Worm (Caenorhabditis elegans) whole organism, early embryonic: ENCODE measurements around the gene cisd-3.1.

Experiments
- B0310.2 ChIP-seq: sonication (generic microtip); optimal IDR thresholded peaks from 2 replicates; lab custom pipeline; 2016; ENCODE audit warnings: mild to moderate bottlenecking, missing genetic modification characterization, missing compliant biosample characterization
- F13C5.2 ChIP-seq: sonication (generic microtip); optimal IDR thresholded peaks from 2 replicates; lab custom pipeline; 2017; ENCODE audit warnings: mild to moderate bottlenecking, missing genetic modification characterization, inconsistent platforms, missing compliant biosample characterization
- aly-1 ChIP-seq: sonication (generic microtip); optimal IDR thresholded peaks from 2 replicates; lab custom pipeline; 2016; ENCODE audit warnings: missing genetic modification characterization, missing compliant biosample characterization
- ama-1 ChIP-seq: fragments of 150-350 bp; optimal IDR thresholded peaks from 2 replicates; lab custom pipeline; 2014
- ceh-13 ChIP-seq: fragments of 200-800 bp; sonication (Bioruptor generic); optimal IDR thresholded peaks from 2 replicates; lab custom pipeline; 2018; ENCODE audit warnings: mild to moderate bottlenecking, missing genetic modification characterization, missing compliant biosample characterization
- ceh-36 ChIP-seq: sonication (generic microtip); optimal IDR thresholded peaks from 2 replicates; lab custom pipeline; 2016; ENCODE audit warnings: missing genetic modification characterization, inconsistent platforms, missing compliant biosample characterization
- ets-7 ChIP-seq: sonication (generic microtip); optimal IDR thresholded peaks from 2 replicates; lab custom pipeline; 2016; ENCODE audit warnings: missing genotype, missing genetic modification characterization, missing compliant biosample characterization
- flt-1 ChIP-seq: fragments of 200-800 bp; sonication (Bioruptor generic); IDR thresholded peaks from 2 replicates; pipeline ENCODE4 v1.3.6; 2022; ENCODE audit warnings: missing genetic modification characterization, missing compliant biosample characterization
- hmbx-1 ChIP-seq: sonication (generic microtip); optimal IDR thresholded peaks from 2 replicates; lab custom pipeline; 2016; ENCODE audit warnings: mild to moderate bottlenecking, missing genetic modification characterization, missing compliant biosample characterization
- hmg-4 ChIP-seq: fragments of 200-800 bp; sonication (Bioruptor generic); optimal IDR thresholded peaks from 2 replicates; lab custom pipeline; 2018; ENCODE audit warnings: mild to moderate bottlenecking, missing genetic modification characterization, missing compliant biosample characterization
- hnd-1 ChIP-seq: sonication (generic microtip); optimal IDR thresholded peaks from 2 replicates; lab custom pipeline; 2016; ENCODE audit warnings: missing genetic modification characterization, missing compliant biosample characterization
- pes-1 ChIP-seq: fragments of 200-800 bp; sonication (Bioruptor generic); IDR thresholded peaks from 2 replicates; pipeline ENCODE4 v1.3.6; 2022; ENCODE audit warnings: missing genetic modification reagents, missing genetic modification characterization, missing compliant biosample characterization
- scrt-1 ChIP-seq: fragments of 200-800 bp; sonication (Bioruptor generic); IDR thresholded peaks from 2 replicates; pipeline ENCODE4 v1.3.6; 2022; ENCODE audit warnings: missing genetic modification characterization, missing compliant biosample characterization
- sea-1 ChIP-seq: fragments of 200-800 bp; sonication (Bioruptor generic); conservative IDR thresholded peaks from 2 replicates; pipeline ENCODE4 v1.3.6; 2022; ENCODE audit warnings: missing genetic modification characterization, missing compliant biosample characterization
- tbx-11 ChIP-seq: fragments of 200-800 bp; sonication (Bioruptor generic); IDR thresholded peaks from 2 replicates; pipeline ENCODE4 v1.3.6; 2022; ENCODE audit warnings: missing genetic modification characterization, missing compliant biosample characterization
- tbx-37 ChIP-seq: fragments of 200-800 bp; sonication (Bioruptor generic); conservative IDR thresholded peaks from 2 replicates; pipeline ENCODE4 v1.3.6; 2022; ENCODE audit warnings: missing genetic modification reagents, missing genetic modification characterization, missing compliant biosample characterization
- tra-4 ChIP-seq: sonication (generic microtip); optimal IDR thresholded peaks from 2 replicates; lab custom pipeline; 2017; ENCODE audit warnings: missing genetic modification characterization, missing compliant biosample characterization

Gene cisd-3.1

ce11 chrIII:4504358-4504757 lies 38.3 kb upstream of the cisd-3.1 start:
- TF ChIP-seq F13C5.2 (tag; lab: Kevin White, UChicago) (no peak), ets-7 (no peak), pes-1 (no peak), ama-1 (lab: Kevin White, UChicago) (no peak), hnd-1 (no peak), aly-1 (tag; lab: Kevin White, UChicago) (no peak), tbx-11 (no peak), hmbx-1 (tag; lab: Kevin White, UChicago) (no peak), B0310.2 (tag; lab: Kevin White, UChicago) (no peak), scrt-1 (GFP tag; lab: Robert Waterston, UW) (no peak), sea-1 (GFP tag; lab: Robert Waterston, UW) (no peak), flt-1 (no peak), ceh-13 (GFP tag; lab: Kevin White, UChicago) (no peak), tbx-37 (GFP tag; lab: Robert Waterston, UW) (no peak), ceh-36 (tag; lab: Kevin White, UChicago) (no peak), hmg-4 (no peak)

ce11 chrIII:4504934-4505484 lies 37.7 kb upstream of the cisd-3.1 start:
- TF ChIP-seq ets-7 (no peak), tbx-11 (no peak), tra-4 (no peak), sea-1 (GFP tag; lab: Robert Waterston, UW) (no peak), ceh-13 (GFP tag; lab: Kevin White, UChicago) (no peak), hmg-4 (no peak), B0310.2 (tag; lab: Kevin White, UChicago) (no peak), tbx-37 (GFP tag; lab: Robert Waterston, UW) (no peak), ama-1 (lab: Kevin White, UChicago) (no peak), ceh-36 (tag; lab: Kevin White, UChicago) (no peak)

ce11 chrIII:4505726-4506125 lies 37.0 kb upstream of the cisd-3.1 start:
- TF ChIP-seq tbx-11, result no peak

ce11 chrIII:4506140-4506539 lies 36.5 kb upstream of the cisd-3.1 start:
- no peak for TF ChIP-seq B0310.2 (tag; lab: Kevin White, UChicago)
- no peak for TF ChIP-seq hmg-4
- no peak for TF ChIP-seq tbx-37 (GFP tag; lab: Robert Waterston, UW)
- TF ChIP-seq scrt-1 (GFP tag; lab: Robert Waterston, UW), result no peak
- TF ChIP-seq sea-1 (GFP tag; lab: Robert Waterston, UW), result no peak
- TF ChIP-seq F13C5.2 (tag; lab: Kevin White, UChicago), result no peak
- no peak for TF ChIP-seq aly-1 (tag; lab: Kevin White, UChicago)
- no peak for TF ChIP-seq ets-7
- no peak for TF ChIP-seq tra-4
- no peak for TF ChIP-seq ceh-36 (tag; lab: Kevin White, UChicago)
- no peak for TF ChIP-seq hmbx-1 (tag; lab: Kevin White, UChicago)
- TF ChIP-seq hnd-1, result no peak
- no peak for TF ChIP-seq pes-1
- TF ChIP-seq tbx-11, result no peak
- TF ChIP-seq ceh-13 (GFP tag; lab: Kevin White, UChicago), result no peak
- TF ChIP-seq flt-1, result no peak

ce11 chrIII:4506590-4507128 lies 36.0 kb upstream of the cisd-3.1 start:
- TF ChIP-seq tbx-37 (GFP tag; lab: Robert Waterston, UW) (no peak), pes-1 (no peak), scrt-1 (GFP tag; lab: Robert Waterston, UW) (no peak), ets-7 (no peak), hnd-1 (no peak), ama-1 (lab: Kevin White, UChicago) (no peak), F13C5.2 (tag; lab: Kevin White, UChicago) (no peak), B0310.2 (tag; lab: Kevin White, UChicago) (no peak), tbx-11 (no peak), sea-1 (GFP tag; lab: Robert Waterston, UW) (no peak), aly-1 (tag; lab: Kevin White, UChicago) (no peak), ceh-36 (tag; lab: Kevin White, UChicago) (no peak), tra-4 (no peak), ceh-13 (GFP tag; lab: Kevin White, UChicago) (no peak), flt-1 (no peak), hmbx-1 (tag; lab: Kevin White, UChicago) (no peak), hmg-4 (no peak)

- TF ChIP-seq ama-1 (lab: Kevin White, UChicago) (no peak), ceh-13 (GFP tag; lab: Kevin White, UChicago) (peak; percentile 1), F13C5.2 (tag; lab: Kevin White, UChicago) (peak; percentile 66)
Observed at ce11 chrIII:4508064-4508905, 34.4 kb upstream of the cisd-3.1 start, which contains the start of the genes cct-5 and F25F2.1. cct-5 (minus strand) TSS chrIII:4508114. F25F2.1 (plus strand) TSS chrIII:4508855.

- TF ChIP-seq hmg-4 (peak; percentile 63), F13C5.2 (tag; lab: Kevin White, UChicago) (peak; percentile 7), tra-4 (no peak)
Observed at ce11 chrIII:4513926-4514325, 28.8 kb upstream of the cisd-3.1 start.

- TF ChIP-seq hmg-4 (peak; percentile 5), B0310.2 (tag; lab: Kevin White, UChicago) (no peak), tra-4 (no peak)
Observed at ce11 chrIII:4515173-4515572, 27.5 kb upstream of the cisd-3.1 start.
